Worm (Caenorhabditis elegans) whole organism, L3 larva: ENCODE data around the gene srv-22.

Source experiments
- ceh-28 ChIP-seq: fragments of 150-350 bp; optimal IDR thresholded peaks from 2 replicates; lab custom pipeline; 2014; ENCODE audit warnings: missing biosample characterization, missing genetic modification reagents, missing genetic modification characterization
- ceh-9 ChIP-seq: sonication (generic microtip); optimal IDR thresholded peaks from 2 replicates; lab custom pipeline; 2018; ENCODE audit warnings: missing biosample characterization, missing genetic modification characterization
- egl-5 ChIP-seq: fragments of 150-350 bp; optimal IDR thresholded peaks from 2 replicates; lab custom pipeline; 2017; ENCODE audit warnings: missing biosample characterization, missing genetic modification reagents, missing genetic modification characterization, inconsistent platforms
- eor-1 ChIP-seq, 2 experiments: fragments of 150-350 bp; optimal IDR thresholded peaks; 2 replicates each; lab custom pipeline; 2014 to 2018; ENCODE audit warnings: missing biosample characterization in 2 of 2, missing genetic modification characterization in 2 of 2
- hmg-11 ChIP-seq: sonication (generic microtip); optimal IDR thresholded peaks from 2 replicates; lab custom pipeline; 2016; ENCODE audit warnings: missing genetic modification characterization, missing compliant biosample characterization
- nhr-67 ChIP-seq: fragments of 150-350 bp; optimal IDR thresholded peaks from 2 replicates; lab custom pipeline; 2014; ENCODE audit warnings: missing biosample characterization, missing genetic modification characterization
- tbx-2 ChIP-seq: sonication (generic microtip); optimal IDR thresholded peaks from 2 replicates; lab custom pipeline; 2016; ENCODE audit warnings: mild to moderate bottlenecking, missing genetic modification characterization, missing compliant biosample characterization
- unc-39 ChIP-seq: sonication (generic microtip); optimal IDR thresholded peaks from 4 replicates; lab custom pipeline; 2017; ENCODE audit warnings: missing biosample characterization, missing genetic modification characterization
- unc-62 ChIP-seq: fragments of 150-350 bp; sonication (generic microtip); optimal IDR thresholded peaks from 4 replicates; lab custom pipeline; 2014; ENCODE audit warnings: missing biosample characterization, missing genetic modification reagents, missing genetic modification characterization
- ztf-4 ChIP-seq: fragments of 150-350 bp; optimal IDR thresholded peaks from 2 replicates; lab custom pipeline; 2014; ENCODE audit warnings: missing biosample characterization, missing genetic modification characterization

The srv-22 gene

ce11 chrIV:5834182-5834581, 45.6 kb downstream of the srv-22 start:
- TF ChIP-seq ceh-9 = no peak
- TF ChIP-seq egl-5 (tag; lab: Kevin White, UChicago) = peak; percentile 30
- peak; percentile 16 for TF ChIP-seq unc-62 (GFP tag; lab: Kevin White, UChicago)
- TF ChIP-seq ceh-28 = no peak
- no peak for TF ChIP-seq eor-1 (tag; optimal IDR thresholded peaks at IDR 0.05; lab: Kevin White, UChicago)

ce11 chrIV:5832801-5833200, 47.0 kb downstream of the srv-22 start:
- TF ChIP-seq ztf-4 (tag; lab: Kevin White, UChicago) (no peak), nhr-67 (tag; lab: Kevin White, UChicago) (no peak), unc-62 (GFP tag; lab: Kevin White, UChicago) (no peak), tbx-2 (tag; lab: Kevin White, UChicago) (no peak), hmg-11 (tag; lab: Kevin White, UChicago) (no peak), unc-39 (tag; lab: Kevin White, UChicago) (no peak)
